Worm (Caenorhabditis elegans): ENCODE data around the gene C01G6.9.
A peak's percentile ranks its signal among the peaks of the same experiment; 100 is the strongest.

ce11 chrII:9273984-9274383 lies 21.6 kb downstream of the C01G6.9 start:
- no peak for TF ChIP-seq ceh-9 (tag; optimal IDR thresholded peaks at IDR 0.05)
- no peak for TF ChIP-seq ZK546.5 (tag; optimal IDR thresholded peaks at IDR 0.05)
- TF ChIP-seq aly-2 (tag; optimal IDR thresholded peaks at IDR 0.05), result no peak
- no peak for TF ChIP-seq ztf-11 (tag; optimal IDR thresholded peaks at IDR 0.05)
- peak; percentile 39 for TF ChIP-seq tbx-2 (tag; optimal IDR thresholded peaks at IDR 0.05)
- peak; percentile 67 for TF ChIP-seq mdl-1 (tag; optimal IDR thresholded peaks at IDR 0.05)

Data from whole organism, L3 larva.